Worm (Caenorhabditis elegans) whole organism, late embryonic: ENCODE results near the gene C54D10.13.

Experiments used
- C08G9.2 ChIP-seq: sonication (generic microtip); optimal IDR thresholded peaks from 2 replicates; lab custom pipeline; 2016; ENCODE audit warnings: mild to moderate bottlenecking, missing genetic modification characterization, moderate library complexity, missing compliant biosample characterization
- ahr-1 ChIP-seq: sonication (generic microtip); optimal IDR thresholded peaks from 2 replicates; lab custom pipeline; 2016; ENCODE audit warnings: missing genetic modification characterization, missing compliant biosample characterization
- ceh-19 ChIP-seq: fragments of 200-800 bp; sonication (Bioruptor generic); optimal IDR thresholded peaks from 2 replicates; lab custom pipeline; 2018; ENCODE audit warnings: mild to moderate bottlenecking, missing genetic modification characterization, missing compliant biosample characterization
- ceh-48 ChIP-seq: sonication (generic microtip); optimal IDR thresholded peaks from 2 replicates; lab custom pipeline; 2016; ENCODE audit warnings: missing genetic modification characterization, inconsistent platforms, missing compliant biosample characterization
- ceh-9 ChIP-seq: sonication (generic microtip); optimal IDR thresholded peaks from 2 replicates; lab custom pipeline; 2016; ENCODE audit warnings: mild to moderate bottlenecking, missing genetic modification characterization, inconsistent platforms, missing compliant biosample characterization
- dmd-4 ChIP-seq: sonication (generic microtip); optimal IDR thresholded peaks from 2 replicates; lab custom pipeline; 2016; ENCODE audit warnings: borderline replicate concordance, missing genetic modification characterization, missing compliant biosample characterization
- fax-1 ChIP-seq: sonication (generic microtip); optimal IDR thresholded peaks from 2 replicates; lab custom pipeline; 2016; ENCODE audit warnings: missing genotype, missing genetic modification characterization, missing compliant biosample characterization
- mec-3 ChIP-seq: sonication (generic microtip); optimal IDR thresholded peaks from 2 replicates; lab custom pipeline; 2016; ENCODE audit warnings: borderline replicate concordance, missing genetic modification characterization, missing compliant biosample characterization
- rnt-1 ChIP-seq: sonication (generic microtip); optimal IDR thresholded peaks from 2 replicates; lab custom pipeline; 2016; ENCODE audit warnings: missing genetic modification characterization, missing compliant biosample characterization

ce11 chrV:12401383-12401782 is 30.7 kb downstream of the C54D10.13 start, which contains the start of gene K01D12.7:
- no peak for TF ChIP-seq ahr-1
- TF ChIP-seq ceh-48 (tag; lab: Kevin White, UChicago), result no peak
- TF ChIP-seq mec-3 (tag; lab: Kevin White, UChicago), result no peak
- TF ChIP-seq fax-1 (tag; lab: Kevin White, UChicago), result no peak
- TF ChIP-seq ceh-9 (tag; lab: Kevin White, UChicago), result no peak
- TF ChIP-seq ceh-19, result no peak
- no peak for TF ChIP-seq C08G9.2 (tag; lab: Kevin White, UChicago)
- no peak for TF ChIP-seq dmd-4 (tag; lab: Kevin White, UChicago)
- no peak for TF ChIP-seq rnt-1 (tag; lab: Kevin White, UChicago)
